Fruit fly (Drosophila melanogaster): ENCODE measurements around the gene vn.

Gene vn

DNA sequence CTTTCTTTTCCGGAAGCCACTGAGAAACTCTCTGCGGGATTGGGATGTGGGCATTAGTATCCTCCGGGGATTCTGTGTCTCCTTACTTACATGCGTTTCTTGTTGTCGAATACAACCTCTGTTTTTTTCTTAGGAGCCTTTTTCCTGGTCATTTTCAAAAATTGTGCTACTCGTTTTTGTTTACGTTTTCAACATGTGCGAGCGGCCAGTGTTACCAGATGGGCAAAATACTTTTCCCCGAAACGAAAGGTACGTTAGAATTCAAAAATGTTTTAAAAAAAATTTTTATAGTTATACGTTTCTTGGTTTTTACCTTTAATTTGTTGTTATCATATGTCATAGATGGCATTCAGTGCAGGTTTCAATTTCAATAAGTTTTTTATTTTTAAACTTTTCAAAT is 68.3 kb downstream of the vn start, which contains the start of gene vito:
vito (minus strand) TSS at position 220 of the 400 bp plus-strand sequence.
- TF ChIP-seq Sox15 (GFP tag; optimal IDR thresholded peaks at IDR 0.05) (no peak), Blimp-1 (GFP tag; optimal IDR thresholded peaks at IDR 0.05) (no peak), CG1621 (tag; optimal IDR thresholded peaks at IDR 0.05) (no peak)

DNA sequence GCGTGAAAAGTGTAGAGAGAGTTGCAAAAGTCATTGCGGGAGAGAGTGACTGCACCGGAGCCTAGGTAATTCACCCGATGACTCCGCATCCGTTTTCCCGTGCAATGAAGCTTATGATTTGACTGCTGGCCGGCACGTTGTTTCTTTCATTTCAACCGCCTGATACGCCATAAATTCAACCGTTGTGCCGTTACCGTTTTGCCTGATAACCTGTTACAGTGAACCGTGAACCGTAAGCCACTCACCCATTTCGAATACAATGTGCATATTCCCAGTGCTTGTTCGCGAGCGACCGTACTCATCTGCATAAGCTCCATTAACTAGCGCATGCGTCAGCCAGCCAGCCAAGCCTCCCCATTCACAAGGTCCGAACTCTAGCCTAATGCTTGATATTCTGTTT is 70.7 kb downstream of the vn start:
- TF ChIP-seq svp (GFP tag) (peak; percentile 98), CG6854 (GFP tag; optimal IDR thresholded peaks at IDR 0.05) (no peak)

DNA sequence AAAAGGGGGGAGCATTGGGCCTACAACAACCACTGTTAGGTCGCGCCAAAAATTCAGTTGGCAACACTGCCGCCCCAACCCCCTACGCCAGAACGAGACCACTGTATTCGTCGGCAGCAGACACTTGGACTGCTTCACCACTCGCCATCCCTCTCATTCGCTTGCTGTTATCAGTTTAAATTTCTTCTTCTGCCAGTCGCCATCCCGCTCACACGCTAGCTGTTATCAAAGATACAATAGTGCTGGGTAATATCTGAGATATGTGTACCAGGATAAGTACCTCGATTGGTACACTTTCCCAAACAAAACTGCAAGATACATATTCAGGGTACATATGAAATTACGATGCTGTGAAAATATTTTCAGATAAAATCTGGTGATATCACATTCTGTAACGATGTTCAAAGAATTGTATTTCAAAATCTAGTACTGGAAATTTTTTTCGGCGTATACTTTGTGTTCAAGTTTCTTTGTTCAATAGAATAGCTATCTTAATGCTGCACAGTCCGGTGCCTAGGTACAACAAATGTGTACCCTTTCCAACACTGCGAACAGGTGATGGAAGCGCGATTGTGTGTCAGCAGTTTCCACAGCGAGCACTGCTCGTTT is 74.5 kb downstream of the vn start:
- no peak for TF ChIP-seq CG16779 (tag; optimal IDR thresholded peaks at IDR 0.05)
- peak; percentile 74 for TF ChIP-seq CG15336 (GFP tag; IDR thresholded peaks at IDR 0.05)
- TF ChIP-seq CG8319 (GFP tag; optimal IDR thresholded peaks at IDR 0.05), result peak; percentile 86
- peak; percentile 78 for TF ChIP-seq dsx (GFP tag; optimal IDR thresholded peaks at IDR 0.05; ENCODE audit: poor library complexity, severe bottlenecking)
- TF ChIP-seq CG32006 (GFP tag; optimal IDR thresholded peaks at IDR 0.05), result peak; percentile 90
- peak; percentile 89 for TF ChIP-seq topi (GFP tag; optimal IDR thresholded peaks at IDR 0.05)
- TF ChIP-seq salr (GFP tag; optimal IDR thresholded peaks at IDR 0.05), result peak in 1 of 2 experiments; percentile 74
- TF ChIP-seq CG3919 (GFP tag; optimal IDR thresholded peaks at IDR 0.05), result peak; percentile 86
- peak; percentile 85 for TF ChIP-seq Hr39 (GFP tag; optimal IDR thresholded peaks at IDR 0.05)
- peak; percentile 81 for TF ChIP-seq fd59A (GFP tag; optimal IDR thresholded peaks at IDR 0.05)
- peak; percentile 72 for TF ChIP-seq vri (GFP tag; optimal IDR thresholded peaks at IDR 0.05)
- TF ChIP-seq ss (GFP tag; optimal IDR thresholded peaks at IDR 0.05), result no peak
- no peak for TF ChIP-seq dac (GFP tag; optimal IDR thresholded peaks at IDR 0.05)
- peak; percentile 68 for TF ChIP-seq CG11902 (GFP tag; optimal IDR thresholded peaks at IDR 0.05)
- peak; percentile 82 for TF ChIP-seq Ets96B (tag; optimal IDR thresholded peaks at IDR 0.05)
- TF ChIP-seq CG6163 (GFP tag; IDR thresholded peaks at IDR 0.05), result peak; percentile 60; the same call in 2 of the 3 replicates
- peak; percentile 88 for TF ChIP-seq achi (GFP tag; optimal IDR thresholded peaks at IDR 0.05)
- no peak for TF ChIP-seq CG6276 (GFP tag; optimal IDR thresholded peaks at IDR 0.05)
- TF ChIP-seq CG8632 (GFP tag; optimal IDR thresholded peaks at IDR 0.05), result peak; percentile 86
- TF ChIP-seq CG10669 (GFP tag; optimal IDR thresholded peaks at IDR 0.05), result no peak
- TF ChIP-seq Sox14 (GFP tag; optimal IDR thresholded peaks at IDR 0.05), result peak; percentile 96
- peak; percentile 67 for TF ChIP-seq Lpt (GFP tag; optimal IDR thresholded peaks at IDR 0.05)
- peak; percentile 86 for TF ChIP-seq cyc (GFP tag; optimal IDR thresholded peaks at IDR 0.05)
- TF ChIP-seq Ets21C (GFP tag; optimal IDR thresholded peaks at IDR 0.05), result no peak
- no peak for TF ChIP-seq fd85E (GFP tag; optimal IDR thresholded peaks at IDR 0.05)
- peak; percentile 54 for TF ChIP-seq CG6854 (GFP tag; optimal IDR thresholded peaks at IDR 0.05)
- peak; percentile 89 for TF ChIP-seq acj6 (GFP tag; optimal IDR thresholded peaks at IDR 0.05)
- peak; percentile 91 for TF ChIP-seq esn (GFP tag; optimal IDR thresholded peaks at IDR 0.05)
- TF ChIP-seq CG4318 (GFP tag; optimal IDR thresholded peaks at IDR 0.05), result no peak
- TF ChIP-seq lz (GFP tag; optimal IDR thresholded peaks at IDR 0.05), result peak; percentile 89
- TF ChIP-seq Sox102F (GFP tag; optimal IDR thresholded peaks at IDR 0.05), result no peak
- peak; percentile 86 for TF ChIP-seq CG10631 (GFP tag; optimal IDR thresholded peaks at IDR 0.05)
- peak; percentile 82 for TF ChIP-seq CG3032 (tag; optimal IDR thresholded peaks at IDR 0.05)
- peak; percentile 80 for TF ChIP-seq CG11762 (GFP tag; optimal IDR thresholded peaks at IDR 0.05; ENCODE audit: insufficient read depth)
- peak; percentile 63 for TF ChIP-seq Sox15 (GFP tag; optimal IDR thresholded peaks at IDR 0.05)
- TF ChIP-seq Blimp-1 (GFP tag; optimal IDR thresholded peaks at IDR 0.05), result no peak
- no peak for TF ChIP-seq Hr38 (GFP tag; optimal IDR thresholded peaks at IDR 0.05)
- TF ChIP-seq CG6808 (GFP tag; optimal IDR thresholded peaks at IDR 0.05), result no peak
- TF ChIP-seq Eip93F (GFP tag; optimal IDR thresholded peaks at IDR 0.05), result peak; percentile 55
- peak; percentile 88 for TF ChIP-seq CG31627 (GFP tag; optimal IDR thresholded peaks at IDR 0.05)
- no peak for TF ChIP-seq Met (GFP tag; optimal IDR thresholded peaks at IDR 0.05)
- 0 out of 2 replicates have a peak, but pooled peaks have one; percentile 21 for TF ChIP-seq CG11294 (GFP tag; IDR thresholded peaks at IDR 0.05)
- TF ChIP-seq pdm3 (GFP tag; optimal IDR thresholded peaks at IDR 0.05), result no peak
- no peak for TF ChIP-seq OdsH (GFP tag; optimal IDR thresholded peaks at IDR 0.05)

All from whole organism, prepupa.